Fruit fly (Drosophila melanogaster) whole organism, wandering third instar larva: Measurements from ENCODE around the gene CG45413.

Experiments used
- Abd-B ChIP-seq: fragments of >200 bp; optimal IDR thresholded peaks from 2 replicates; lab custom pipeline; 2017; ENCODE audit warnings: missing biosample characterization, missing genetic modification characterization
- CG32264 ChIP-seq: fragments of 200-800 bp; sonication (Bioruptor generic); optimal IDR thresholded peaks from 2 replicates; lab custom pipeline; 2016; ENCODE audit warnings: missing biosample characterization, missing genetic modification characterization
- CG9705 ChIP-seq: fragments of 200-800 bp; sonication (Bioruptor generic); optimal IDR thresholded peaks from 2 replicates; lab custom pipeline; 2018; ENCODE audit warnings: missing biosample characterization, mild to moderate bottlenecking, missing genetic modification characterization
- CrebA ChIP-seq: fragments of 200-800 bp; sonication (Bioruptor generic); optimal IDR thresholded peaks from 2 replicates; lab custom pipeline; 2016; ENCODE audit warnings: missing biosample characterization, mild to moderate bottlenecking, missing genetic modification characterization, borderline replicate concordance
- Dfd ChIP-seq: fragments of >200 bp; optimal IDR thresholded peaks from 2 replicates; lab custom pipeline; 2017; ENCODE audit warnings: missing biosample characterization, missing genetic modification characterization
- Dif ChIP-seq: fragments of 200-275, 200-300 bp; sonication (Bioruptor generic); optimal IDR thresholded peaks from 2 replicates; lab custom pipeline; 2018; ENCODE audit warnings: missing biosample characterization, missing genetic modification characterization; ENCODE audit not compliant: partially characterized antibody
- GATAd ChIP-seq: sonication (Bioruptor generic); optimal IDR thresholded peaks from 2 replicates; lab custom pipeline; 2016; ENCODE audit warnings: missing biosample characterization, missing genetic modification characterization
- HLH106 ChIP-seq: fragments of 200-800 bp; optimal IDR thresholded peaks from 3 replicates; lab custom pipeline; 2019; ENCODE audit warnings: missing biosample characterization, mild to moderate bottlenecking, missing genetic modification characterization, moderate library complexity
- Hnf4 ChIP-seq: fragments of 200-800 bp; sonication (Bioruptor generic); optimal IDR thresholded peaks from 2 replicates; lab custom pipeline; 2016; ENCODE audit warnings: missing biosample characterization, mild to moderate bottlenecking, missing genetic modification characterization
- Hr78 ChIP-seq: fragments of >200 bp; optimal IDR thresholded peaks from 2 replicates; lab custom pipeline; 2017; ENCODE audit warnings: missing biosample characterization, missing genetic modification characterization
- Hr83 ChIP-seq: fragments of 200-300 bp; sonication (Bioruptor generic); optimal IDR thresholded peaks from 2 replicates; lab custom pipeline; 2016; ENCODE audit warnings: missing biosample characterization, mild to moderate bottlenecking, missing genetic modification characterization, moderate library complexity; ENCODE audit not compliant: poor library complexity, severe bottlenecking
- Jra ChIP-seq: sonication (Bioruptor generic); optimal IDR thresholded peaks from 2 replicates; lab custom pipeline; 2016; ENCODE audit warnings: missing biosample characterization, missing genetic modification characterization
- Mio ChIP-seq: sonication (Bioruptor generic); optimal IDR thresholded peaks from 2 replicates; lab custom pipeline; 2016; ENCODE audit warnings: missing biosample characterization, missing genetic modification characterization
- Myc ChIP-seq: fragments of >200 bp; optimal IDR thresholded peaks from 2 replicates; lab custom pipeline; 2017
- N ChIP-seq: fragments of >200 bp; optimal IDR thresholded peaks from 2 replicates; lab custom pipeline; 2018; ENCODE audit warnings: missing biosample characterization, missing external identifiers, missing genetic modification characterization
- OdsH ChIP-seq: fragments of 200-800 bp; sonication (Bioruptor generic); optimal IDR thresholded peaks from 2 replicates; lab custom pipeline; 2016; ENCODE audit warnings: missing biosample characterization, mild to moderate bottlenecking, missing genetic modification characterization
- Rel ChIP-seq, 2 experiments: fragments of 200-800 bp; sonication (Bioruptor generic) in 1 of 2; optimal IDR thresholded peaks; 2 replicates in 1 of 2; 3 replicates in 1 of 2; lab custom pipeline; 2016 to 2019; ENCODE audit warnings: mild to moderate bottlenecking in 2 of 2, missing biosample characterization in 2 of 2, missing genetic modification characterization in 2 of 2, moderate library complexity in 1 of 2
- Sp1 ChIP-seq: fragments of 200-800 bp; sonication (Bioruptor generic); optimal IDR thresholded peaks from 3 replicates; lab custom pipeline; 2019; ENCODE audit warnings: missing biosample characterization, mild to moderate bottlenecking, missing genetic modification characterization, moderate library complexity
- Vsx2 ChIP-seq: fragments of 200-300, 225-300 bp; sonication (Bioruptor generic); optimal IDR thresholded peaks from 2 replicates; lab custom pipeline; 2018; ENCODE audit warnings: missing biosample characterization, missing genetic modification characterization; ENCODE audit not compliant: partially characterized antibody
- br ChIP-seq: fragments of 200-800 bp; sonication (Bioruptor generic); optimal IDR thresholded peaks from 2 replicates; lab custom pipeline; 2016; ENCODE audit warnings: missing biosample characterization, missing genetic modification characterization
- brk ChIP-seq: fragments of 200-800 bp; sonication (Bioruptor generic); optimal IDR thresholded peaks from 2 replicates; lab custom pipeline; 2016; ENCODE audit warnings: missing biosample characterization, mild to moderate bottlenecking, missing genetic modification characterization
- dl ChIP-seq, 2 experiments: fragments of 175-275, 200-275 bp in 1 of 2; fragments of 200-275 bp in 1 of 2; sonication (Bioruptor generic); optimal IDR thresholded peaks; lab custom pipeline; 2018; ENCODE audit warnings: mild to moderate bottlenecking in 2 of 2, missing biosample characterization in 2 of 2, missing genetic modification characterization in 2 of 2, moderate library complexity in 2 of 2; ENCODE audit not compliant: partially characterized antibody in 2 of 2, insufficient read depth in 1 of 2
- dmrt93B ChIP-seq: fragments of 200-800 bp; sonication (Bioruptor generic); optimal IDR thresholded peaks from 2 replicates; lab custom pipeline; 2018; ENCODE audit warnings: missing biosample characterization, mild to moderate bottlenecking, missing genetic modification characterization
- dsf ChIP-seq: sonication (Bioruptor generic); optimal IDR thresholded peaks from 2 replicates; lab custom pipeline; 2016; ENCODE audit warnings: missing biosample characterization, missing genetic modification characterization, borderline replicate concordance
- ey ChIP-seq: fragments of 200-800 bp; sonication (Bioruptor generic); optimal IDR thresholded peaks from 2 replicates; lab custom pipeline; 2016; ENCODE audit warnings: missing biosample characterization, missing genetic modification characterization
- foxo ChIP-seq, 2 experiments: fragments of 200-800 bp; sonication (Bioruptor generic); optimal IDR thresholded peaks; 2 replicates in 1 of 2; 3 replicates in 1 of 2; lab custom pipeline; 2016 to 2017; ENCODE audit warnings: missing biosample characterization in 2 of 2, missing genetic modification characterization in 2 of 2
- fru ChIP-seq: fragments of 200-800 bp; sonication (Bioruptor generic); optimal IDR thresholded peaks from 3 replicates; lab custom pipeline; 2016; ENCODE audit warnings: missing biosample characterization, mild to moderate bottlenecking, missing genetic modification characterization
- h ChIP-seq: fragments of 200-800 bp; sonication (Bioruptor generic); optimal IDR thresholded peaks from 3 replicates; lab custom pipeline; 2016; ENCODE audit warnings: missing biosample characterization, mild to moderate bottlenecking, missing genetic modification characterization
- jim ChIP-seq: fragments of 175-275, 200-325 bp; sonication (Bioruptor generic); optimal IDR thresholded peaks from 2 replicates; lab custom pipeline; 2016; ENCODE audit warnings: missing biosample characterization, mild to moderate bottlenecking, missing genetic modification characterization
- lola ChIP-seq: fragments of >200 bp; optimal IDR thresholded peaks from 2 replicates; lab custom pipeline; 2017; ENCODE audit warnings: missing biosample characterization, missing genetic modification characterization
- pan ChIP-seq: fragments of >200 bp; optimal IDR thresholded peaks from 2 replicates; lab custom pipeline; 2017
- psq ChIP-seq: fragments of 200-800 bp; sonication (Bioruptor generic); optimal IDR thresholded peaks from 3 replicates; lab custom pipeline; 2017; ENCODE audit warnings: missing biosample characterization, mild to moderate bottlenecking, missing genetic modification characterization, moderate library complexity
- rgr ChIP-seq: fragments of 200-800 bp; sonication (Bioruptor generic); optimal IDR thresholded peaks from 3 replicates; lab custom pipeline; 2016; ENCODE audit warnings: missing biosample characterization, mild to moderate bottlenecking, missing genetic modification characterization
- sage ChIP-seq: fragments of 200-800 bp; sonication (Bioruptor generic); optimal IDR thresholded peaks from 2 replicates; lab custom pipeline; 2016; ENCODE audit warnings: missing biosample characterization, mild to moderate bottlenecking, missing genetic modification characterization
- sv ChIP-seq: fragments of 200-800 bp; sonication (Bioruptor generic); optimal IDR thresholded peaks from 3 replicates; lab custom pipeline; 2016; ENCODE audit warnings: missing biosample characterization, missing genetic modification characterization
- tai ChIP-seq: sonication (Bioruptor generic); optimal IDR thresholded peaks from 2 replicates; lab custom pipeline; 2016; ENCODE audit warnings: missing biosample characterization, missing genetic modification characterization
- usp ChIP-seq: fragments of >200 bp; optimal IDR thresholded peaks from 2 replicates; lab custom pipeline; 2017; ENCODE audit warnings: missing biosample characterization, missing genetic modification characterization
- woc ChIP-seq: sonication (Bioruptor generic); optimal IDR thresholded peaks from 2 replicates; lab custom pipeline; 2016; ENCODE audit warnings: missing biosample characterization, mild to moderate bottlenecking, missing genetic modification characterization

CG45413 gene

DNA sequence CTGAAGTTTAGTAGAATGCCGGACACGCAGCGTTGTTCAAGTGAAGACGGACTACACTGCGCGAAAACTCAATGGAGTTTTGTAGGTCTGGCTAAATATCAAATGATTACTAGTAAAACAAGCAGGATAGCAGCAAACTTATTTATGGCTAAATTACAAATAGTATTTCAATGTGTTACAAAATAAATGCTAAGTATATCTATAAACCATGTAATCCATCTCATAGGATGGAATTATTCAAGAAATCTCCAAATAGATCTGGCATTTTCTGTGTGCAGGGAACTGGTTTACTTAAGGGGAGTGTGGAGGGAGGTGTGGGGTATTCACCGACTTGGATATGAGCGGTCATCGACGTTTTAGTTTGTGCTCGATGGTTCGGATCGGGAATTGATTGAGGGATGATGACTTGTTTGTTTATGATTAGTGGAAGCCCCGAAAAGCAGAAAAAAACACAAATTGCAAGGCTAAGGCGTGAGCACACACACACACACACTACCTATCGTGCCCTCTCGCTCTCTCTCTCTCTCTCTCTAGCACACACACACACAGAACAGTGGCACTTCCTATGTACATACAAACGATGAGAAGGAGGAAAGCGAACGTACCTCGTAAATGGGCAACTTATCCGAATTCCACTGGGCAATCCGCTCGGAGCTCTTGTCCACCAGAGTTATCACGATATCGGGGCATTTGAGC lies 32.2 kb upstream of the CG45413 start:
- TF ChIP-seq tai (no peak), Jra (no peak), Mio (no peak), pan (lab: Kevin White, UChicago) (no peak), Abd-B (GFP tag; lab: Kevin White, UChicago) (no peak), usp (GFP tag; lab: Kevin White, UChicago) (no peak), foxo (GFP tag; optimal IDR thresholded peaks at IDR 0.05; lab: Kevin White, UChicago) (peak in 1 of 2 experiments; percentile 24), CG32264 (no peak), GATAd (GFP tag; lab: Kevin White, UChicago) (no peak), lola (GFP tag; lab: Kevin White, UChicago) (no peak), h (GFP tag; lab: Kevin White, UChicago) (no peak), br (peak; percentile 22), Myc (no peak), brk (no peak), CG9705 (GFP tag; lab: Kevin White, UChicago) (no peak), N (GFP tag; lab: Kevin White, UChicago) (peak; percentile 16), fru (peak; percentile 39), Hr78 (no peak), Vsx2 (GFP tag; lab: Kevin White, UChicago) (no peak), Hnf4 (GFP tag; lab: Kevin White, UChicago) (peak; percentile 58), dmrt93B (no peak), Rel (GFP tag; optimal IDR thresholded peaks at IDR 0.05; lab: Kevin White, UChicago) (no peak), Rel (tag; optimal IDR thresholded peaks at IDR 0.05; lab: Kevin White, UChicago) (peak; percentile 78), Dfd (no peak), rgr (GFP tag; lab: Kevin White, UChicago) (peak; percentile 60), jim (GFP tag; lab: Kevin White, UChicago) (no peak), HLH106 (tag; lab: Kevin White, UChicago) (no peak), CrebA (GFP tag; lab: Kevin White, UChicago) (no peak), dsf (no peak), sage (no peak), sv (peak; percentile 74), psq (no peak), Hr83 (no peak), Dif (no peak), OdsH (GFP tag; lab: Kevin White, UChicago) (peak; percentile 67), woc (peak; percentile 59), dl (GFP tag; optimal IDR thresholded peaks at IDR 0.05; lab: Kevin White, UChicago; ENCODE audit: insufficient read depth in 1 of 2, partially characterized antibody in 2 of 2) (no peak), Sp1 (no peak), ey (GFP tag; lab: Kevin White, UChicago) (peak; percentile 72)

DNA sequence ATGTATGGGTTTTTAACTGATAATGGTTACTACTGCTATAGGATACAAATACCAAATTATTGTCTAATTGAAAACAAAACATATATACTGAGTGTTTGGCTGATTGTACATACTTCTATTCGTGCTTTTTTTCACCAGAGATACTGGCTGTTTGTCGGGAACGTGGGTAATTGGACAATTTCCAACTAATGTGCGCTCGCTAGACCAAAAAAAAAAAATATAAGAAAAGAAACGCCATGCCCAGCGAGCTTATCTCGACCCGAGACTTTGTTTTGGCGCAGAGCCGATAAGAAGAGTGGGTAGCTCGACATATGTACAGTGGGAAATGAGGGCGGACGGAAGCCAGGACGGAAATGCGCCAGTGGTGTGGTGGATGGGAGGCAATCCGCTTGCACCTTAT lies 31.4 kb upstream of the CG45413 start:
- TF ChIP-seq sage (no peak), psq (no peak), Vsx2 (GFP tag; lab: Kevin White, UChicago) (no peak), Rel (GFP tag; optimal IDR thresholded peaks at IDR 0.05; lab: Kevin White, UChicago) (no peak), Rel (tag; optimal IDR thresholded peaks at IDR 0.05; lab: Kevin White, UChicago) (no peak), usp (GFP tag; lab: Kevin White, UChicago) (no peak), lola (GFP tag; lab: Kevin White, UChicago) (no peak)

DNA sequence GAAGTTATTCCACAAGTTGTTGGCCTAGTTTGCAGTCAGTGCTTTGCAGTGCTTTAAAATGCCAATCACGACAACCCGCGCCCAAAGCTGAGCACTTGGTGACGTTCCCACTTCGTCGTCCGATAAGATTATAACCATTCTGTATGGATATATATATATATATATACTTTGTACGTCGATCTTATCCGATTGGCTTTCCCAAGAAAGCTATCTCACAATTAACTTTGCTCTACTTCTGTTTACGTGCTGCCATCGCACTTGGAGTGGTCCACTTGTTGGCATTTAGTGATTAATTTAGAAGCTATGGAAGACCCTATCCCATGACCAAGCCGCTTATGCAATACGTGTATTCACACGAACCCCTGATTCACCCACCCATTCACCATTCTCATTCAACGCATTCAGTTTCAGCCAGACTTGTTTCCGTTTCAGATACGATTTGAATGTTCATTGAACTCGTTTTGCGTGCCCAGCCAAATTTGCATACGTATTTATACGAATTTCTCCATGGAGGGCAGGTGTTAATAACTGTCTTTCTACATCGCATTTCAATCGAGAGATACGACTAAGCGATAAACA lies 30.3 kb upstream of the CG45413 start:
- TF ChIP-seq lola (GFP tag; lab: Kevin White, UChicago) (no peak), CG9705 (GFP tag; lab: Kevin White, UChicago) (no peak), rgr (GFP tag; lab: Kevin White, UChicago) (no peak), N (GFP tag; lab: Kevin White, UChicago) (no peak), dmrt93B (no peak)
